Worm (Caenorhabditis elegans) whole organism, midembryonic: ENCODE results near the gene F44E2.6.

Experiments
- T22C8.4 ChIP-seq: fragments of 200-800 bp; sonication (Bioruptor generic); IDR thresholded peaks from 2 replicates; pipeline ENCODE4 v1.3.6; 2022; ENCODE audit warnings: missing genetic modification characterization, missing compliant biosample characterization
- cog-1 ChIP-seq: sonication (generic microtip); optimal IDR thresholded peaks from 2 replicates; lab custom pipeline; 2016; ENCODE audit warnings: missing genetic modification characterization, missing compliant biosample characterization
- flt-1 ChIP-seq: fragments of 200-800 bp; sonication (Bioruptor generic); IDR thresholded peaks from 2 replicates; pipeline ENCODE4 v1.3.6; 2022; ENCODE audit warnings: missing genetic modification characterization, missing compliant biosample characterization
- klf-2 ChIP-seq: fragments of 200-800 bp; sonication (Bioruptor generic); conservative IDR thresholded peaks from 2 replicates; pipeline ENCODE4 v1.3.6; 2022; ENCODE audit warnings: missing genetic modification reagents, missing genetic modification characterization, missing compliant biosample characterization
- med-1 ChIP-seq: sonication (generic microtip); optimal IDR thresholded peaks from 2 replicates; lab custom pipeline; 2017; ENCODE audit warnings: missing genetic modification characterization, mild to moderate bottlenecking, missing compliant biosample characterization, antibody characterized with exemption, missing genetic modification reagents; ENCODE audit not compliant: insufficient read depth
- ref-1 ChIP-seq: fragments of 200-800 bp; sonication (Bioruptor generic); conservative IDR thresholded peaks from 2 replicates; pipeline ENCODE4 v1.3.6; 2022; ENCODE audit warnings: missing genetic modification reagents, missing genetic modification characterization, missing compliant biosample characterization
- tab-1 ChIP-seq: fragments of 200-800 bp; sonication (Bioruptor generic); IDR thresholded peaks from 2 replicates; pipeline ENCODE4 v1.3.6; 2022; ENCODE audit warnings: missing genetic modification characterization, missing compliant biosample characterization
- ztf-23 ChIP-seq: fragments of 200-800 bp; sonication (Bioruptor generic); IDR thresholded peaks from 2 replicates; pipeline ENCODE4 v1.3.6; 2022; ENCODE audit warnings: missing genetic modification reagents, missing genetic modification characterization, missing compliant biosample characterization
- ztf-29 ChIP-seq: fragments of 200-800 bp; sonication (Bioruptor generic); IDR thresholded peaks from 2 replicates; pipeline ENCODE4 v1.3.6; 2022; ENCODE audit warnings: missing genetic modification reagents, missing genetic modification characterization, missing compliant biosample characterization

The F44E2.6 gene

ce11 chrIII:8850482-8851047 is 5.6 kb upstream of the F44E2.6 start, which contains the start of gene F44E2.9:
Gene F44E2.9 (minus strand): TSS chrIII:8850532.
- TF ChIP-seq ztf-29 (GFP tag; lab: Robert Waterston, UW) (no peak), ztf-23 (0 out of 2 replicates have a peak, but pooled peaks have one; percentile 59), cog-1 (tag; lab: Kevin White, UChicago) (peak; percentile 51), flt-1 (GFP tag; lab: Robert Waterston, UW) (peak; percentile 27; the same call in 1 of the 2 replicates)

- TF ChIP-seq flt-1 (GFP tag; lab: Robert Waterston, UW) = no peak
- TF ChIP-seq ztf-23 = no peak
- no peak for TF ChIP-seq tab-1 (GFP tag; lab: Robert Waterston, UW)
- no peak for TF ChIP-seq cog-1 (tag; lab: Kevin White, UChicago)
- TF ChIP-seq med-1 (GFP tag; lab: Kevin White, UChicago) = no peak
- no peak for TF ChIP-seq ztf-29 (GFP tag; lab: Robert Waterston, UW)
- TF ChIP-seq klf-2 = no peak
- no peak for TF ChIP-seq T22C8.4 (GFP tag; lab: Robert Waterston, UW)
- no peak for TF ChIP-seq ref-1 (GFP tag; lab: Robert Waterston, UW)
Observed at ce11 chrIII:8849507-8849906, 4.5 kb upstream of the F44E2.6 start, which contains the start of gene F44E2.8. Gene F44E2.8 (minus strand): TSS chrIII:8849877.

ce11 chrIII:8848372-8848771 is 3.4 kb upstream of the F44E2.6 start, which contains the start of gene F44E2.7:
Gene F44E2.7 (minus strand): TSS chrIII:8848472.
- TF ChIP-seq flt-1 (GFP tag; lab: Robert Waterston, UW) = no peak
- TF ChIP-seq ref-1 (GFP tag; lab: Robert Waterston, UW) = no peak
- no peak for TF ChIP-seq ztf-23
- TF ChIP-seq cog-1 (tag; lab: Kevin White, UChicago) = no peak
- TF ChIP-seq klf-2 = no peak
- TF ChIP-seq tab-1 (GFP tag; lab: Robert Waterston, UW) = no peak
- no peak for TF ChIP-seq T22C8.4 (GFP tag; lab: Robert Waterston, UW)
- no peak for TF ChIP-seq ztf-29 (GFP tag; lab: Robert Waterston, UW)
- no peak for TF ChIP-seq med-1 (GFP tag; lab: Kevin White, UChicago)

ce11 chrIII:8847722-8848121 is 2.7 kb upstream of the F44E2.6 start:
- TF ChIP-seq ztf-29 (GFP tag; lab: Robert Waterston, UW) = peak; percentile 46; the same call in 1 of the 2 replicates
- TF ChIP-seq cog-1 (tag; lab: Kevin White, UChicago) = peak; percentile 10
- no peak for TF ChIP-seq T22C8.4 (GFP tag; lab: Robert Waterston, UW)

ce11 chrIII:8844137-8844536 is 877 bp downstream of the F44E2.6 start:
- no peak for TF ChIP-seq ref-1 (GFP tag; lab: Robert Waterston, UW)
- TF ChIP-seq ztf-23 = no peak
- no peak for TF ChIP-seq T22C8.4 (GFP tag; lab: Robert Waterston, UW)
- no peak for TF ChIP-seq klf-2
- no peak for TF ChIP-seq ztf-29 (GFP tag; lab: Robert Waterston, UW)
- TF ChIP-seq flt-1 (GFP tag; lab: Robert Waterston, UW) = no peak
- no peak for TF ChIP-seq tab-1 (GFP tag; lab: Robert Waterston, UW)
- no peak for TF ChIP-seq cog-1 (tag; lab: Kevin White, UChicago)
- TF ChIP-seq med-1 (GFP tag; lab: Kevin White, UChicago) = no peak

- TF ChIP-seq ref-1 (GFP tag; lab: Robert Waterston, UW) = no peak
- no peak for TF ChIP-seq flt-1 (GFP tag; lab: Robert Waterston, UW)
- TF ChIP-seq klf-2 = no peak
- no peak for TF ChIP-seq tab-1 (GFP tag; lab: Robert Waterston, UW)
- no peak for TF ChIP-seq ztf-23
- no peak for TF ChIP-seq med-1 (GFP tag; lab: Kevin White, UChicago)
- TF ChIP-seq ztf-29 (GFP tag; lab: Robert Waterston, UW) = no peak
- TF ChIP-seq T22C8.4 (GFP tag; lab: Robert Waterston, UW) = no peak
- TF ChIP-seq cog-1 (tag; lab: Kevin White, UChicago) = no peak
Observed at ce11 chrIII:8839813-8840212, 5.2 kb downstream of the F44E2.6 start.

- no peak for TF ChIP-seq cog-1 (tag; lab: Kevin White, UChicago)
- no peak for TF ChIP-seq T22C8.4 (GFP tag; lab: Robert Waterston, UW)
- no peak for TF ChIP-seq ztf-23
- TF ChIP-seq med-1 (GFP tag; lab: Kevin White, UChicago) = no peak
- no peak for TF ChIP-seq klf-2
- no peak for TF ChIP-seq ref-1 (GFP tag; lab: Robert Waterston, UW)
- no peak for TF ChIP-seq flt-1 (GFP tag; lab: Robert Waterston, UW)
- TF ChIP-seq tab-1 (GFP tag; lab: Robert Waterston, UW) = no peak
Observed at ce11 chrIII:8838075-8838474, 6.9 kb downstream of the F44E2.6 start, which contains the start of gene F44E2.4. Gene F44E2.4 (minus strand): TSS chrIII:8838424.

ce11 chrIII:8831059-8831750 is 13.8 kb downstream of the F44E2.6 start, which contains the start of gene F44E2.10:
Gene F44E2.10 (minus strand): TSS chrIII:8831109.
- TF ChIP-seq T22C8.4 (GFP tag; lab: Robert Waterston, UW) = no peak
- no peak for TF ChIP-seq cog-1 (tag; lab: Kevin White, UChicago)
- no peak for TF ChIP-seq klf-2
- no peak for TF ChIP-seq tab-1 (GFP tag; lab: Robert Waterston, UW)
- TF ChIP-seq flt-1 (GFP tag; lab: Robert Waterston, UW) = no peak
- no peak for TF ChIP-seq med-1 (GFP tag; lab: Kevin White, UChicago)
- TF ChIP-seq ztf-23 = no peak
- TF ChIP-seq ztf-29 (GFP tag; lab: Robert Waterston, UW) = no peak
- no peak for TF ChIP-seq ref-1 (GFP tag; lab: Robert Waterston, UW)

ce11 chrIII:8829245-8829644 is 15.8 kb downstream of the F44E2.6 start, which contains the start of gene F44E2.3:
Gene F44E2.3 (minus strand): TSS chrIII:8829305.
- no peak for TF ChIP-seq ztf-23
